Fruit fly (Drosophila melanogaster) whole organism, embryonic: ENCODE results near the gene GXIVsPLA2.

Experiments used
- B-H1 ChIP-seq: fragments of 200-800 bp; sonication (Bioruptor generic); IDR thresholded peaks from 3 replicates; pipeline ENCODE4 v1.3.6; 2022; ENCODE audit warnings: missing biosample characterization, missing genetic modification characterization
- CG10209 ChIP-seq: fragments of 200-800 bp; sonication (Bioruptor generic); optimal IDR thresholded peaks from 3 replicates; lab custom pipeline; 2017; ENCODE audit warnings: missing biosample characterization, mild to moderate bottlenecking, missing genetic modification characterization, missing genetic modification reagents
- CG11085 ChIP-seq: fragments of 200-800 bp; sonication (Bioruptor generic); IDR thresholded peaks from 2 replicates; pipeline ENCODE4 v1.3.6; 2022; ENCODE audit warnings: missing biosample characterization, missing genetic modification characterization
- CG11504 ChIP-seq: fragments of 200-800 bp; sonication (Bioruptor generic); optimal IDR thresholded peaks from 3 replicates; lab custom pipeline; 2019; ENCODE audit warnings: missing biosample characterization, mild to moderate bottlenecking, missing genetic modification characterization, moderate library complexity
- CG12299 ChIP-seq: fragments of 200-800 bp; sonication (Bioruptor generic); optimal IDR thresholded peaks from 2 replicates; lab custom pipeline; 2018; ENCODE audit warnings: missing biosample characterization, mild to moderate bottlenecking, missing genetic modification characterization
- CG13287 ChIP-seq: fragments of 200-800 bp; sonication (Bioruptor generic); IDR thresholded peaks from 2 replicates; pipeline ENCODE4 v1.3.6; 2022; ENCODE audit warnings: missing biosample characterization, missing genetic modification characterization; ENCODE audit not compliant: partially characterized antibody
- CG14667 ChIP-seq: fragments of 200-800 bp; sonication (Bioruptor generic); IDR thresholded peaks from 2 replicates; pipeline ENCODE4 v1.3.6; 2022; ENCODE audit warnings: missing biosample characterization, missing genetic modification characterization
- CG14965 ChIP-seq: fragments of 200-800 bp; sonication (Bioruptor generic); optimal IDR thresholded peaks from 2 replicates; lab custom pipeline; 2016; ENCODE audit warnings: missing biosample characterization, missing genetic modification characterization, borderline replicate concordance
- CG16813 ChIP-seq: fragments of 200-800 bp; sonication (Bioruptor generic); IDR thresholded peaks from 3 replicates; pipeline ENCODE4 v1.3.6; 2022; ENCODE audit warnings: missing biosample characterization, missing genetic modification characterization; ENCODE audit not compliant: partially characterized antibody
- CG16863 ChIP-seq: fragments of 200-800 bp; sonication (Bioruptor generic); optimal IDR thresholded peaks from 3 replicates; lab custom pipeline; 2016; ENCODE audit warnings: missing biosample characterization, missing genetic modification characterization
- CG17829 ChIP-seq: fragments of 200-800 bp; optimal IDR thresholded peaks from 2 replicates; lab custom pipeline; 2019; ENCODE audit warnings: missing biosample characterization, mild to moderate bottlenecking, missing genetic modification characterization, moderate library complexity
- CG18011 ChIP-seq: fragments of 200-800 bp; sonication (Bioruptor generic); optimal IDR thresholded peaks from 2 replicates; lab custom pipeline; 2017; ENCODE audit warnings: missing biosample characterization, missing genetic modification characterization, mild to moderate bottlenecking, moderate library complexity, missing genotype
- CG30431 ChIP-seq: fragments of 200-800 bp; sonication (Bioruptor generic); optimal IDR thresholded peaks from 2 replicates; lab custom pipeline; 2017; ENCODE audit warnings: missing biosample characterization, missing genetic modification characterization
- CG4854 ChIP-seq: fragments of 200-800 bp; sonication (Bioruptor generic); optimal IDR thresholded peaks from 2 replicates; lab custom pipeline; 2016; ENCODE audit warnings: missing biosample characterization, missing genetic modification characterization, inconsistent platforms
- CG5953 ChIP-seq: fragments of 200-800 bp; sonication (Bioruptor generic); IDR thresholded peaks from 2 replicates; pipeline ENCODE4 v1.3.6; 2022; ENCODE audit warnings: missing biosample characterization, missing genetic modification characterization
- CG6689 ChIP-seq: fragments of 200-800 bp; sonication (Bioruptor generic); IDR thresholded peaks from 2 replicates; pipeline ENCODE4 v1.3.6; 2022; ENCODE audit warnings: missing biosample characterization, missing genetic modification characterization
- D19B ChIP-seq: fragments of 200-800 bp; sonication (Bioruptor generic); optimal IDR thresholded peaks from 2 replicates; lab custom pipeline; 2017; ENCODE audit warnings: missing biosample characterization, mild to moderate bottlenecking, missing genetic modification characterization
- GATAe ChIP-seq: fragments of 200-800 bp; sonication (Bioruptor generic); conservative IDR thresholded peaks from 2 replicates; pipeline ENCODE4 v1.3.6; 2022; ENCODE audit warnings: missing biosample characterization, missing genetic modification characterization
- Gug ChIP-seq: fragments of 200-800 bp; sonication (Bioruptor generic); IDR thresholded peaks from 4 replicates; pipeline ENCODE4 v1.3.6; 2022; ENCODE audit warnings: missing biosample characterization, missing genetic modification characterization
- MBD-R2 ChIP-seq: fragments of 200-800 bp; sonication (Bioruptor generic); IDR thresholded peaks from 2 replicates; pipeline ENCODE4 v1.3.6; 2022; ENCODE audit warnings: missing biosample characterization, missing genetic modification characterization
- Opbp ChIP-seq: fragments of 200-800 bp; sonication (Bioruptor generic); IDR thresholded peaks from 3 replicates; pipeline ENCODE4 v1.3.6; 2022; ENCODE audit warnings: missing biosample characterization, missing genetic modification characterization; ENCODE audit not compliant: partially characterized antibody
- Rx ChIP-seq: fragments of 200-800 bp; sonication (Bioruptor generic); IDR thresholded peaks from 2 replicates; pipeline ENCODE4 v1.3.6; 2022; ENCODE audit warnings: missing biosample characterization, missing genetic modification characterization
- Sox100B ChIP-seq: fragments of 200-800 bp; sonication (Bioruptor generic); optimal IDR thresholded peaks from 3 replicates; lab custom pipeline; 2018; ENCODE audit warnings: missing biosample characterization, mild to moderate bottlenecking, missing genetic modification characterization
- Spps ChIP-seq: fragments of 200-800 bp; sonication (Bioruptor generic); optimal IDR thresholded peaks from 2 replicates; lab custom pipeline; 2018; ENCODE audit warnings: missing biosample characterization, mild to moderate bottlenecking, missing genetic modification characterization
- Ssrp ChIP-seq: fragments of 200-800 bp; sonication (Bioruptor generic); optimal IDR thresholded peaks from 2 replicates; lab custom pipeline; 2018; ENCODE audit warnings: missing biosample characterization, mild to moderate bottlenecking, missing genetic modification characterization, moderate library complexity
- al ChIP-seq: fragments of 200-800 bp; sonication (Bioruptor generic); IDR thresholded peaks from 2 replicates; pipeline ENCODE4 v1.3.6; 2022; ENCODE audit warnings: missing biosample characterization, missing genetic modification characterization
- ap ChIP-seq: fragments of 200-800 bp; sonication (Bioruptor generic); IDR thresholded peaks from 2 replicates; pipeline ENCODE4 v1.3.6; 2022; ENCODE audit warnings: missing biosample characterization, missing genetic modification characterization
- ase ChIP-seq: fragments of 200-800 bp; sonication (Bioruptor generic); IDR thresholded peaks from 3 replicates; pipeline ENCODE4 v1.3.6; 2022; ENCODE audit warnings: missing biosample characterization, missing genetic modification characterization
- bigmax ChIP-seq: fragments of 200-800 bp; sonication (Bioruptor generic); optimal IDR thresholded peaks from 2 replicates; lab custom pipeline; 2018; ENCODE audit warnings: missing biosample characterization, mild to moderate bottlenecking, missing genetic modification characterization
- bsh ChIP-seq, 2 experiments: fragments of 200-800 bp; sonication (Bioruptor generic); optimal IDR thresholded peaks; 2 replicates each; lab custom pipeline; 2017 to 2018; ENCODE audit warnings: mild to moderate bottlenecking in 2 of 2, missing biosample characterization in 2 of 2, missing genetic modification characterization in 2 of 2, moderate library complexity in 1 of 2
- disco-r ChIP-seq: fragments of 200-800 bp; sonication (Bioruptor generic); optimal IDR thresholded peaks from 2 replicates; lab custom pipeline; 2016; ENCODE audit warnings: missing biosample characterization, missing genetic modification characterization
- fd102C ChIP-seq: fragments of 200-800 bp; sonication (Bioruptor generic); optimal IDR thresholded peaks from 2 replicates; lab custom pipeline; 2018; ENCODE audit warnings: missing biosample characterization, mild to moderate bottlenecking, missing genetic modification characterization, moderate library complexity
- fu2 ChIP-seq: fragments of 200-800 bp; sonication (Bioruptor generic); optimal IDR thresholded peaks from 2 replicates; lab custom pipeline; 2016; ENCODE audit warnings: missing biosample characterization, missing genetic modification characterization
- hbn ChIP-seq: fragments of 200-800 bp; sonication (Bioruptor generic); IDR thresholded peaks from 2 replicates; pipeline ENCODE4 v1.3.6; 2022; ENCODE audit warnings: missing biosample characterization, missing genetic modification characterization; ENCODE audit not compliant: partially characterized antibody
- ken ChIP-seq: fragments of 200-800 bp; sonication (Bioruptor generic); IDR thresholded peaks from 3 replicates; pipeline ENCODE4 v1.3.6; 2022; ENCODE audit warnings: missing biosample characterization, missing genetic modification characterization
- mirr ChIP-seq: fragments of 200-800 bp; sonication (Bioruptor generic); optimal IDR thresholded peaks from 3 replicates; lab custom pipeline; 2018; ENCODE audit warnings: missing biosample characterization, mild to moderate bottlenecking, missing genetic modification characterization
- odd ChIP-seq: fragments of 200-800 bp; sonication (Bioruptor generic); optimal IDR thresholded peaks from 2 replicates; lab custom pipeline; 2017; ENCODE audit warnings: missing biosample characterization, mild to moderate bottlenecking, missing genetic modification characterization
- org-1 ChIP-seq: fragments of 200-800 bp; sonication (Bioruptor generic); optimal IDR thresholded peaks from 2 replicates; lab custom pipeline; 2017; ENCODE audit warnings: missing biosample characterization, missing genetic modification characterization
- pb ChIP-seq: fragments of 200-800 bp; sonication (Bioruptor generic); optimal IDR thresholded peaks from 3 replicates; lab custom pipeline; 2016; ENCODE audit warnings: missing biosample characterization, missing genetic modification characterization
- psq ChIP-seq: fragments of 200-800 bp; sonication (Bioruptor generic); optimal IDR thresholded peaks from 2 replicates; lab custom pipeline; 2017; ENCODE audit warnings: missing biosample characterization, missing genetic modification characterization
- salm ChIP-seq: fragments of 200-800 bp; sonication (Bioruptor generic); optimal IDR thresholded peaks from 2 replicates; lab custom pipeline; 2018; ENCODE audit warnings: missing biosample characterization, mild to moderate bottlenecking, missing genetic modification characterization
- sd ChIP-seq: fragments of 200-800 bp; sonication (Bioruptor generic); optimal IDR thresholded peaks from 3 replicates; lab custom pipeline; 2018; ENCODE audit warnings: missing biosample characterization, mild to moderate bottlenecking, missing genetic modification characterization, moderate library complexity
- shn ChIP-seq: fragments of 200-800 bp; sonication (Bioruptor generic); optimal IDR thresholded peaks from 3 replicates; lab custom pipeline; 2016; ENCODE audit warnings: missing biosample characterization, missing genetic modification characterization
- sna ChIP-seq: fragments of 200-800 bp; sonication (Bioruptor generic); IDR thresholded peaks from 2 replicates; pipeline ENCODE4 v1.3.6; 2022; ENCODE audit warnings: missing biosample characterization, missing genetic modification characterization; ENCODE audit not compliant: partially characterized antibody
- trem ChIP-seq: fragments of 200-800 bp; optimal IDR thresholded peaks from 3 replicates; lab custom pipeline; 2019; ENCODE audit warnings: missing biosample characterization, mild to moderate bottlenecking, missing genetic modification characterization, moderate library complexity
- twi ChIP-seq: fragments of 200-800 bp; optimal IDR thresholded peaks from 2 replicates; lab custom pipeline; 2019; ENCODE audit warnings: missing biosample characterization, mild to moderate bottlenecking, missing genetic modification characterization, moderate library complexity
- tx ChIP-seq: fragments of 200-800 bp; sonication (Bioruptor generic); optimal IDR thresholded peaks from 2 replicates; lab custom pipeline; 2016; ENCODE audit warnings: missing biosample characterization, missing genetic modification characterization
- unc-4 ChIP-seq: fragments of 200-800 bp; sonication (Bioruptor generic); IDR thresholded peaks from 2 replicates; pipeline ENCODE4 v1.3.6; 2022; ENCODE audit warnings: missing biosample characterization, missing genetic modification characterization; ENCODE audit not compliant: partially characterized antibody
- unpg ChIP-seq: fragments of 200-800 bp; sonication (Bioruptor generic); optimal IDR thresholded peaks from 3 replicates; lab custom pipeline; 2018; ENCODE audit warnings: missing biosample characterization, mild to moderate bottlenecking, missing genetic modification characterization, moderate library complexity
- wor ChIP-seq: fragments of 200-800 bp; sonication (Bioruptor generic); IDR thresholded peaks from 2 replicates; pipeline ENCODE4 v1.3.6; 2022; ENCODE audit warnings: missing biosample characterization, missing genetic modification characterization

Gene GXIVsPLA2

DNA sequence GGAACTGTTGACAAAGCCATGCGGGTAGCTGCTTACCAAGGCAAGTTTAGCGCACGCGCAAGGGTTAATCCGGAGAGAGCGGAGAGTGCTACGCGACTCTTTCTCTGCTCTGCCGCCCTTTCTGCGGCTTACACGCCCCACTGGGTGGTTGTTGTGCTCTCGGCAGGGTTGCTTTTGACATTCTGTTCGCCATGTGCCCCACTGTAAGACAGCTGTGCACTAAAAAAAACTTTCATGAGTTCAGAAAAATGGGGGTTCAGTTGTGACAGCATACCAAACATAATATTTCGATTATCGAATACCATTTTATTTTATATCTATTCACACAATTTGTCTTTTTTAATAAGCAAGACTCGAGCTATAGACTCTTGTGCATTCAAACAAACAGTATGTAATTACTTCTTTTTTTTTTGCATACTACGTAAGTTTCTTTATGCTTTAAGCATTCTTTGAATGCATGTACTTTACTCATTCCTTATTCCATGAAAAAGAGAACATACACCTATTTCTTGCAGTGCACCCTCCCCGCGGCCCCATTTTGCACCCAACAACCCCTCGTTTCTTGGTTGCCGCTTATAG is 33.8 kb upstream of the GXIVsPLA2 start (continued):
- no peak for TF ChIP-seq CG16813
- no peak for TF ChIP-seq unc-4
- TF ChIP-seq CG11085, result no peak
- TF ChIP-seq mirr (GFP tag; lab: Kevin White, UChicago), result no peak
- TF ChIP-seq ap (GFP tag; lab: Robert Waterston, UW), result no peak
- no peak for TF ChIP-seq ase
- TF ChIP-seq trem (tag; lab: Kevin White, UChicago), result no peak
- no peak for TF ChIP-seq GATAe (GFP tag; lab: Robert Waterston, UW)
- TF ChIP-seq CG10209 (GFP tag; lab: Kevin White, UChicago), result peak; percentile 44
- TF ChIP-seq CG16863 (GFP tag; lab: Kevin White, UChicago), result peak; percentile 14
- no peak for TF ChIP-seq bsh (GFP tag; optimal IDR thresholded peaks at IDR 0.05; lab: Kevin White, UChicago)
- TF ChIP-seq CG30431, result no peak
- no peak for TF ChIP-seq CG13287 (GFP tag; lab: Robert Waterston, UW)
- no peak for TF ChIP-seq fd102C
- TF ChIP-seq Rx (GFP tag; lab: Robert Waterston, UW), result no peak
- TF ChIP-seq bigmax (GFP tag; lab: Kevin White, UChicago), result no peak
- TF ChIP-seq MBD-R2 (GFP tag; lab: Robert Waterston, UW), result no peak
- no peak for TF ChIP-seq disco-r (GFP tag; lab: Kevin White, UChicago)
- TF ChIP-seq Gug (GFP tag; lab: Robert Waterston, UW), result 0 out of 4 replicates have a peak, but pooled peaks have one; percentile 8
- no peak for TF ChIP-seq salm (tag; lab: Kevin White, UChicago)
- TF ChIP-seq wor (GFP tag; lab: Robert Waterston, UW), result no peak
- TF ChIP-seq sna, result no peak
- no peak for TF ChIP-seq shn (GFP tag; lab: Kevin White, UChicago)
- TF ChIP-seq sd (tag; lab: Kevin White, UChicago), result no peak
- TF ChIP-seq CG6689 (GFP tag; lab: Robert Waterston, UW), result peak; percentile 33; the same call in 1 of the 2 replicates
- TF ChIP-seq ken (GFP tag; lab: Robert Waterston, UW), result no peak
- TF ChIP-seq org-1 (GFP tag; lab: Kevin White, UChicago), result peak; percentile 50
- TF ChIP-seq twi (tag; lab: Kevin White, UChicago), result no peak
- no peak for TF ChIP-seq hbn (GFP tag; lab: Robert Waterston, UW)
- peak; percentile 59 for TF ChIP-seq Sox100B
- TF ChIP-seq CG17829 (tag; lab: Kevin White, UChicago), result no peak
- peak; percentile 2 for TF ChIP-seq odd
- TF ChIP-seq Opbp, result no peak
- no peak for TF ChIP-seq Spps (tag; lab: Kevin White, UChicago)
- TF ChIP-seq fu2 (GFP tag; lab: Kevin White, UChicago), result no peak
- TF ChIP-seq CG14667 (GFP tag; lab: Robert Waterston, UW), result no peak
- TF ChIP-seq Ssrp (tag; lab: Kevin White, UChicago), result peak; percentile 30
- peak; percentile 25 for TF ChIP-seq tx (GFP tag; lab: Kevin White, UChicago)
- TF ChIP-seq CG4854, result no peak
- TF ChIP-seq psq (GFP tag; lab: Kevin White, UChicago), result no peak
- no peak for TF ChIP-seq B-H1
- no peak for TF ChIP-seq CG14965 (GFP tag; lab: Kevin White, UChicago)
- TF ChIP-seq pb (GFP tag; lab: Kevin White, UChicago), result no peak
- TF ChIP-seq D19B (GFP tag; lab: Kevin White, UChicago), result peak; percentile 22
- TF ChIP-seq unpg (GFP tag; lab: Kevin White, UChicago), result peak; percentile 41
- TF ChIP-seq CG12299, result peak; percentile 45
- TF ChIP-seq CG5953 (GFP tag; lab: Robert Waterston, UW), result no peak
- TF ChIP-seq CG11504 (tag; lab: Kevin White, UChicago), result peak; percentile 76
- no peak for TF ChIP-seq al (GFP tag; lab: Robert Waterston, UW)
- no peak for TF ChIP-seq CG18011 (GFP tag; lab: Kevin White, UChicago)
